Fruit fly (Drosophila melanogaster) whole organism, pupa: Measurements from ENCODE around the gene Crz.

Experiments
- CG15710 ChIP-seq: fragments of 200-800 bp; sonication (Bioruptor generic); optimal IDR thresholded peaks from 2 replicates; lab custom pipeline; 2018; ENCODE audit warnings: missing biosample characterization, mild to moderate bottlenecking, missing genetic modification characterization, moderate library complexity
- CG17806 ChIP-seq: fragments of 200-800 bp; sonication (Bioruptor generic); optimal IDR thresholded peaks from 2 replicates; lab custom pipeline; 2018; ENCODE audit warnings: missing biosample characterization, mild to moderate bottlenecking, missing genetic modification characterization, moderate library complexity
- CG34367 ChIP-seq: fragments of 200-800 bp; sonication (Bioruptor generic); optimal IDR thresholded peaks from 2 replicates; lab custom pipeline; 2018; ENCODE audit warnings: missing biosample characterization, mild to moderate bottlenecking, missing genetic modification characterization
- CG8159 ChIP-seq: fragments of 200-800 bp; sonication (Bioruptor generic); optimal IDR thresholded peaks from 3 replicates; lab custom pipeline; 2018; ENCODE audit warnings: missing biosample characterization, mild to moderate bottlenecking, missing genetic modification characterization, moderate library complexity
- D1 ChIP-seq: fragments of 200-800 bp; sonication (Bioruptor generic); optimal IDR thresholded peaks from 2 replicates; lab custom pipeline; 2018; ENCODE audit warnings: missing biosample characterization, mild to moderate bottlenecking, missing genetic modification characterization, moderate library complexity
- Ets98B ChIP-seq: fragments of 200-800 bp; sonication (Bioruptor generic); IDR thresholded peaks from 2 replicates; pipeline ENCODE4 v1.3.6; 2022; ENCODE audit warnings: missing biosample characterization, missing genetic modification characterization
- Pif1A ChIP-seq: fragments of 200-800 bp; sonication (Bioruptor generic); optimal IDR thresholded peaks from 3 replicates; lab custom pipeline; 2016; ENCODE audit warnings: missing biosample characterization, missing genetic modification characterization
- Snoo ChIP-seq: fragments of 200-800 bp; sonication (Bioruptor generic); optimal IDR thresholded peaks from 3 replicates; lab custom pipeline; 2017; ENCODE audit warnings: missing biosample characterization, mild to moderate bottlenecking, missing genetic modification characterization, inconsistent platforms
- fd96Ca ChIP-seq: fragments of 200-800 bp; sonication (Bioruptor generic); IDR thresholded peaks from 3 replicates; pipeline ENCODE4 v1.3.6; 2022; ENCODE audit warnings: missing biosample characterization, missing genetic modification characterization
- gl ChIP-seq: fragments of 200-800 bp; sonication (Bioruptor generic); optimal IDR thresholded peaks from 2 replicates; lab custom pipeline; 2018; ENCODE audit warnings: missing biosample characterization, mild to moderate bottlenecking, missing genetic modification characterization
- rn ChIP-seq: fragments of 200-800 bp; sonication (Bioruptor generic); IDR thresholded peaks from 2 replicates; pipeline ENCODE4 v1.3.6; 2022; ENCODE audit warnings: missing biosample characterization, missing genetic modification characterization

- TF ChIP-seq Snoo (tag; lab: Kevin White, UChicago) (no peak), CG34367 (tag; lab: Kevin White, UChicago) (no peak), Ets98B (GFP tag; lab: Robert Waterston, UW) (peak; percentile 57), gl (tag; lab: Kevin White, UChicago) (no peak), D1 (peak; percentile 12), fd96Ca (GFP tag; lab: Robert Waterston, UW) (no peak; the same call in 2 of the 3 replicates), CG15710 (tag; lab: Kevin White, UChicago) (no peak), Pif1A (peak; percentile 14), CG17806 (tag; lab: Kevin White, UChicago) (no peak), rn (GFP tag; lab: Robert Waterston, UW) (no peak), CG8159 (tag; lab: Kevin White, UChicago) (peak; percentile 9)
These were observed 25.8 kb upstream of the Crz start, which contains the start of gene red for dm6 chr3R:14288669-14289383.
